Worm (Caenorhabditis elegans) whole organism, L1 larva: ENCODE results near the gene catp-4.

ENCODE experiments used
- C16A3.4 ChIP-seq: fragments of 150-350 bp; optimal IDR thresholded peaks from 2 replicates; lab custom pipeline; 2014; ENCODE audit warnings: missing biosample characterization, missing genetic modification characterization
- F16B12.6 ChIP-seq: fragments of 150-350 bp; optimal IDR thresholded peaks from 2 replicates; lab custom pipeline; 2014; ENCODE audit warnings: missing biosample characterization, missing genetic modification characterization
- Y116A8C.19 ChIP-seq: sonication (generic microtip); optimal IDR thresholded peaks from 2 replicates; lab custom pipeline; 2016; ENCODE audit warnings: missing compliant biosample characterization, missing genetic modification characterization, borderline replicate concordance
- aha-1 ChIP-seq: fragments of 150-350 bp; optimal IDR thresholded peaks from 2 replicates; lab custom pipeline; 2014; ENCODE audit warnings: missing biosample characterization, missing genetic modification characterization
- aly-2 ChIP-seq: fragments of 150-350 bp; optimal IDR thresholded peaks from 2 replicates; lab custom pipeline; 2014; ENCODE audit warnings: missing biosample characterization, missing genetic modification characterization
- ama-1 ChIP-seq: fragments of 150-350 bp; optimal IDR thresholded peaks from 2 replicates; lab custom pipeline; 2014
- blmp-1 ChIP-seq: fragments of 150-350 bp; optimal IDR thresholded peaks from 2 replicates; lab custom pipeline; 2014; ENCODE audit warnings: missing biosample characterization, missing genetic modification characterization
- ceh-88 ChIP-seq: fragments of 200-800 bp; sonication (Bioruptor generic); IDR thresholded peaks from 2 replicates; pipeline ENCODE4 v1.3.6; 2022; ENCODE audit warnings: missing genetic modification characterization, missing compliant biosample characterization
- ceh-90 ChIP-seq: sonication (generic microtip); optimal IDR thresholded peaks from 2 replicates; lab custom pipeline; 2016; ENCODE audit warnings: missing genetic modification characterization, missing compliant biosample characterization
- ces-1 ChIP-seq: fragments of 150-350 bp; optimal IDR thresholded peaks from 2 replicates; lab custom pipeline; 2014; ENCODE audit warnings: missing biosample characterization, missing genetic modification reagents, missing genetic modification characterization
- efl-1 ChIP-seq, 4 experiments: fragments of 150-350 bp; optimal IDR thresholded peaks in 3 of 4; peaks in 1 of 4; 1 replicate in 1 of 4; 2 replicates in 3 of 4; lab custom pipeline; 2014; ENCODE audit warnings: missing biosample characterization in 2 of 4, missing genetic modification characterization in 2 of 4, missing genetic modification reagents in 2 of 4
- efl-3 ChIP-seq: fragments of 200-800 bp; sonication (Bioruptor generic); optimal IDR thresholded peaks from 2 replicates; lab custom pipeline; 2018; ENCODE audit warnings: mild to moderate bottlenecking, missing genetic modification characterization, missing compliant biosample characterization
- egl-13 ChIP-seq: sonication (generic microtip); optimal IDR thresholded peaks from 2 replicates; lab custom pipeline; 2016; ENCODE audit warnings: missing genotype, missing genetic modification reagents, missing genetic modification characterization, missing compliant biosample characterization
- egl-27 ChIP-seq, 2 experiments: fragments of 150-350 bp in 1 of 2; sonication (generic microtip); optimal IDR thresholded peaks; 3 replicates each; lab custom pipeline; 2017 to 2018; ENCODE audit warnings: missing biosample characterization in 2 of 2, missing genetic modification characterization in 2 of 2, missing genetic modification reagents in 2 of 2
- elt-2 ChIP-seq: sonication (generic microtip); optimal IDR thresholded peaks from 2 replicates; lab custom pipeline; 2016; ENCODE audit warnings: missing genetic modification characterization, mild to moderate bottlenecking, inconsistent platforms, missing compliant biosample characterization, missing genetic modification reagents
- elt-3 ChIP-seq, 6 experiments: fragments of 150-350 bp in 1 of 6; sonication (generic microtip); optimal IDR thresholded peaks; 2 replicates each; lab custom pipeline; 2017 to 2018; ENCODE audit warnings: missing biosample characterization in 6 of 6, missing genetic modification characterization in 6 of 6, inconsistent platforms in 1 of 6
- fkh-8 ChIP-seq: sonication (generic microtip); optimal IDR thresholded peaks from 2 replicates; lab custom pipeline; 2016; ENCODE audit warnings: mild to moderate bottlenecking, missing genetic modification characterization, missing compliant biosample characterization
- fos-1 ChIP-seq: fragments of 150-350 bp; optimal IDR thresholded peaks from 2 replicates; lab custom pipeline; 2014; ENCODE audit warnings: missing biosample characterization, missing genetic modification characterization
- hlh-17 ChIP-seq: fragments of 200-800 bp; sonication (Bioruptor generic); optimal IDR thresholded peaks from 2 replicates; lab custom pipeline; 2018; ENCODE audit warnings: missing genetic modification characterization, mild to moderate bottlenecking, missing compliant biosample characterization, moderate library complexity, borderline replicate concordance
- hlh-4 ChIP-seq: sonication (generic microtip); optimal IDR thresholded peaks from 2 replicates; lab custom pipeline; 2016; ENCODE audit warnings: mild to moderate bottlenecking, missing genetic modification characterization, missing compliant biosample characterization
- irx-1 ChIP-seq: sonication (generic microtip); optimal IDR thresholded peaks from 2 replicates; lab custom pipeline; 2016; ENCODE audit warnings: missing genetic modification characterization, missing compliant biosample characterization
- isw-1 ChIP-seq: fragments of 200-800 bp; sonication (Bioruptor generic); IDR thresholded peaks from 2 replicates; pipeline ENCODE4 v1.3.6; 2022; ENCODE audit warnings: missing genetic modification characterization, missing compliant biosample characterization
- jun-1 ChIP-seq: fragments of 150-350 bp; optimal IDR thresholded peaks from 2 replicates; lab custom pipeline; 2014; ENCODE audit warnings: missing biosample characterization, missing genetic modification reagents, missing genetic modification characterization
- lin-15B ChIP-seq: fragments of 150-350 bp; sonication (generic microtip); optimal IDR thresholded peaks from 3 replicates; lab custom pipeline; 2014; ENCODE audit warnings: missing biosample characterization, missing genetic modification characterization
- lsy-2 ChIP-seq, 2 experiments: fragments of 150-350 bp; optimal IDR thresholded peaks; 2 replicates each; lab custom pipeline; 2014; ENCODE audit warnings: missing biosample characterization in 2 of 2, missing genetic modification characterization in 2 of 2
- mab-9 ChIP-seq: fragments of 200-800 bp; sonication (Bioruptor generic); IDR thresholded peaks from 2 replicates; pipeline ENCODE4 v1.3.6; 2022; ENCODE audit warnings: missing genetic modification reagents, missing genetic modification characterization, missing compliant biosample characterization
- mef-2 ChIP-seq: fragments of 150-350 bp; optimal IDR thresholded peaks from 2 replicates; lab custom pipeline; 2014; ENCODE audit warnings: missing biosample characterization, missing genetic modification characterization
- mep-1 ChIP-seq: fragments of 150-350 bp; optimal IDR thresholded peaks from 2 replicates; lab custom pipeline; 2014; ENCODE audit warnings: missing biosample characterization, missing genetic modification characterization
- nhr-11 ChIP-seq: fragments of 150-350 bp; optimal IDR thresholded peaks from 2 replicates; lab custom pipeline; 2014; ENCODE audit warnings: missing biosample characterization, missing genetic modification characterization
- nhr-19 ChIP-seq: fragments of 200-800 bp; sonication (Bioruptor generic); conservative IDR thresholded peaks from 2 replicates; pipeline ENCODE4 v1.3.6; 2022; ENCODE audit warnings: missing genetic modification characterization, missing compliant biosample characterization
- nhr-20 ChIP-seq: sonication (generic microtip); optimal IDR thresholded peaks from 2 replicates; lab custom pipeline; 2016; ENCODE audit warnings: mild to moderate bottlenecking, missing genetic modification characterization, missing compliant biosample characterization
- nhr-237 ChIP-seq: fragments of 150-350 bp; optimal IDR thresholded peaks from 2 replicates; lab custom pipeline; 2014; ENCODE audit warnings: missing biosample characterization, missing genetic modification characterization
- nhr-28 ChIP-seq: fragments of 150-350 bp; optimal IDR thresholded peaks from 2 replicates; lab custom pipeline; 2014; ENCODE audit warnings: missing biosample characterization, missing genetic modification characterization
- nhr-47 ChIP-seq: sonication (generic microtip); optimal IDR thresholded peaks from 2 replicates; lab custom pipeline; 2016; ENCODE audit warnings: mild to moderate bottlenecking, missing genetic modification characterization, moderate library complexity, missing compliant biosample characterization
- nhr-71 ChIP-seq: sonication (generic microtip); optimal IDR thresholded peaks from 2 replicates; lab custom pipeline; 2016; ENCODE audit warnings: mild to moderate bottlenecking, missing genetic modification characterization, moderate library complexity, missing compliant biosample characterization
- nhr-76 ChIP-seq: sonication (generic microtip); optimal IDR thresholded peaks from 2 replicates; lab custom pipeline; 2017; ENCODE audit warnings: missing biosample characterization, missing genetic modification characterization
- nhr-84 ChIP-seq: sonication (generic microtip); optimal IDR thresholded peaks from 2 replicates; lab custom pipeline; 2017; ENCODE audit warnings: missing biosample characterization, missing genetic modification characterization
- nhr-85 ChIP-seq: sonication (generic microtip); peaks from one replicate; lab custom pipeline; 2016; ENCODE audit warnings: missing genetic modification characterization, inconsistent platforms, missing compliant biosample characterization
- nhr-90 ChIP-seq: sonication (generic microtip); optimal IDR thresholded peaks from 2 replicates; lab custom pipeline; 2016; ENCODE audit warnings: mild to moderate bottlenecking, missing genetic modification characterization, missing compliant biosample characterization; ENCODE audit not compliant: poor library complexity
- pag-3 ChIP-seq: sonication (generic microtip); optimal IDR thresholded peaks from 2 replicates; lab custom pipeline; 2017; ENCODE audit warnings: missing genetic modification characterization, mild to moderate bottlenecking, missing compliant biosample characterization, antibody characterized with exemption, borderline replicate concordance; ENCODE audit not compliant: insufficient read depth
- pax-3 ChIP-seq: fragments of 200-800 bp; sonication (Bioruptor generic); optimal IDR thresholded peaks from 2 replicates; lab custom pipeline; 2018; ENCODE audit warnings: mild to moderate bottlenecking, missing genetic modification characterization, moderate library complexity, missing compliant biosample characterization
- rnt-1 ChIP-seq: sonication (generic microtip); optimal IDR thresholded peaks from 2 replicates; lab custom pipeline; 2016; ENCODE audit warnings: mild to moderate bottlenecking, missing genetic modification characterization, moderate library complexity, missing compliant biosample characterization
- skn-1 ChIP-seq: fragments of 150-350 bp; optimal IDR thresholded peaks from 2 replicates; lab custom pipeline; 2014; ENCODE audit warnings: missing biosample characterization, missing genetic modification characterization
- snpc-4 ChIP-seq: fragments of 150-350 bp; optimal IDR thresholded peaks from 2 replicates; lab custom pipeline; 2014; ENCODE audit warnings: missing biosample characterization, missing genetic modification characterization
- snu-23 ChIP-seq: sonication (generic microtip); optimal IDR thresholded peaks from 2 replicates; lab custom pipeline; 2016; ENCODE audit warnings: missing genetic modification characterization, missing compliant biosample characterization
- sox-4 ChIP-seq: sonication (generic microtip); optimal IDR thresholded peaks from 2 replicates; lab custom pipeline; 2016; ENCODE audit warnings: missing genetic modification characterization, missing compliant biosample characterization
- sptf-1 ChIP-seq: fragments of 150-350 bp; optimal IDR thresholded peaks from 2 replicates; lab custom pipeline; 2014; ENCODE audit warnings: missing biosample characterization, missing genetic modification characterization
- tlp-1 ChIP-seq: fragments of 150-350 bp; optimal IDR thresholded peaks from 2 replicates; lab custom pipeline; 2014; ENCODE audit warnings: missing biosample characterization, missing genetic modification characterization
- unc-62 ChIP-seq: fragments of 150-350 bp; optimal IDR thresholded peaks from 2 replicates; lab custom pipeline; 2014; ENCODE audit warnings: missing biosample characterization, missing genetic modification reagents, missing genetic modification characterization
- unc-86 ChIP-seq: sonication (generic microtip); optimal IDR thresholded peaks from 2 replicates; lab custom pipeline; 2016; ENCODE audit warnings: missing genetic modification characterization, missing compliant biosample characterization
- unc-98 ChIP-seq: fragments of 200-800 bp; sonication (Bioruptor generic); IDR thresholded peaks from 2 replicates; pipeline ENCODE4 v1.3.6; 2022; ENCODE audit warnings: missing genetic modification characterization, missing compliant biosample characterization
- vab-15 ChIP-seq: sonication (generic microtip); optimal IDR thresholded peaks from 2 replicates; lab custom pipeline; 2017; ENCODE audit warnings: missing genotype, mild to moderate bottlenecking, missing genetic modification characterization, missing compliant biosample characterization
- ztf-11 ChIP-seq, 2 experiments: sonication (generic microtip); optimal IDR thresholded peaks; 2 replicates each; lab custom pipeline; 2016 to 2017; ENCODE audit warnings: missing genetic modification characterization in 2 of 2, missing biosample characterization in 1 of 2, missing compliant biosample characterization in 1 of 2
- ztf-4 ChIP-seq: fragments of 150-350 bp; optimal IDR thresholded peaks from 2 replicates; lab custom pipeline; 2014; ENCODE audit warnings: missing biosample characterization, missing genetic modification characterization

Gene catp-4

ce11 chrII:14635179-14635578, 41.8 kb downstream of the catp-4 start:
- TF ChIP-seq ceh-88 = no peak
- peak; percentile 31 for TF ChIP-seq skn-1 (tag; lab: Kevin White, UChicago)
- no peak for TF ChIP-seq aha-1 (tag; lab: Kevin White, UChicago)
- no peak for TF ChIP-seq nhr-71 (tag; lab: Kevin White, UChicago)
- TF ChIP-seq sox-4 = no peak
- TF ChIP-seq jun-1 (tag; lab: Kevin White, UChicago) = no peak
- peak; percentile 71 for TF ChIP-seq snu-23
- TF ChIP-seq unc-98 = no peak
- TF ChIP-seq ceh-90 (tag; lab: Kevin White, UChicago) = no peak
- peak; percentile 90 for TF ChIP-seq snpc-4 (tag; lab: Kevin White, UChicago)
- no peak for TF ChIP-seq blmp-1 (tag; lab: Kevin White, UChicago)
- no peak for TF ChIP-seq unc-62
- no peak for TF ChIP-seq unc-86 (tag; lab: Kevin White, UChicago)
- TF ChIP-seq nhr-19 = peak; percentile 66
- peak; percentile 41 for TF ChIP-seq mep-1 (tag; lab: Kevin White, UChicago)
- no peak for TF ChIP-seq mab-9 (GFP tag; lab: Robert Waterston, UW)
- TF ChIP-seq rnt-1 (tag; lab: Kevin White, UChicago) = peak; percentile 74
- no peak for TF ChIP-seq tlp-1 (tag; lab: Kevin White, UChicago)
- TF ChIP-seq ama-1 (lab: Kevin White, UChicago) = no peak
- TF ChIP-seq efl-3 = no peak
- peak in 1 of 6 experiments; percentile 22 for TF ChIP-seq elt-3 (tag; optimal IDR thresholded peaks at IDR 0.05; lab: Kevin White, UChicago)
- no peak for TF ChIP-seq nhr-28 (tag; lab: Kevin White, UChicago)
- TF ChIP-seq egl-27 (tag; optimal IDR thresholded peaks at IDR 0.05; lab: Kevin White, UChicago) = no peak
- TF ChIP-seq efl-1 (optimal IDR thresholded peaks at IDR 0.05; lab: Kevin White, UChicago) = peak; percentile 49 to 50
- TF ChIP-seq efl-1 (GFP tag; optimal IDR thresholded peaks at IDR 0.05 in 1 of 2; lab: Kevin White, UChicago) = peak; percentile 34 to 94
- peak; percentile 39 for TF ChIP-seq nhr-90 (tag; lab: Kevin White, UChicago)
- TF ChIP-seq sptf-1 = no peak
- TF ChIP-seq isw-1 (GFP tag; lab: Robert Waterston, UW) = peak; percentile 59
- no peak for TF ChIP-seq nhr-47 (tag; lab: Kevin White, UChicago)
- no peak for TF ChIP-seq elt-2 (tag; lab: Kevin White, UChicago)
- TF ChIP-seq pag-3 (tag; lab: Kevin White, UChicago) = no peak
- peak in 1 of 2 experiments; percentile 37 for TF ChIP-seq ztf-11 (tag; optimal IDR thresholded peaks at IDR 0.05; lab: Kevin White, UChicago)
- no peak for TF ChIP-seq nhr-84 (tag; lab: Kevin White, UChicago)
- peak; percentile 47 for TF ChIP-seq nhr-20
- peak; percentile 22 for TF ChIP-seq pax-3 (tag; lab: Kevin White, UChicago)
- no peak for TF ChIP-seq aly-2
- no peak for TF ChIP-seq nhr-11 (tag; lab: Kevin White, UChicago)
- no peak for TF ChIP-seq fos-1 (tag; lab: Kevin White, UChicago)
- peak; percentile 38 for TF ChIP-seq C16A3.4 (tag; lab: Kevin White, UChicago)
- TF ChIP-seq lsy-2 (tag; optimal IDR thresholded peaks at IDR 0.05; lab: Kevin White, UChicago) = no peak
- TF ChIP-seq egl-13 (tag; lab: Kevin White, UChicago) = no peak
- no peak for TF ChIP-seq Y116A8C.19 (tag; lab: Kevin White, UChicago)
- no peak for TF ChIP-seq ces-1
- no peak for TF ChIP-seq hlh-4
- no peak for TF ChIP-seq nhr-85 (tag; lab: Kevin White, UChicago)
- no peak for TF ChIP-seq nhr-76 (tag; lab: Kevin White, UChicago)
- peak; percentile 11 for TF ChIP-seq F16B12.6 (tag; lab: Kevin White, UChicago)
- TF ChIP-seq irx-1 (tag; lab: Kevin White, UChicago) = peak; percentile 32
- TF ChIP-seq fkh-8 (tag; lab: Kevin White, UChicago) = peak; percentile 39
- TF ChIP-seq mef-2 (tag; lab: Kevin White, UChicago) = no peak
- no peak for TF ChIP-seq hlh-17 (GFP tag; lab: Kevin White, UChicago)
- TF ChIP-seq vab-15 = no peak
- no peak for TF ChIP-seq nhr-237 (tag; lab: Kevin White, UChicago)
- TF ChIP-seq lin-15B (tag; lab: Kevin White, UChicago) = no peak
- TF ChIP-seq ztf-4 (tag; lab: Kevin White, UChicago) = no peak
